Fruit fly (Drosophila melanogaster) whole organism, embryonic: Measurements from ENCODE around the gene Nf-YC.
A peak's percentile ranks its signal among the peaks of the same experiment; 100 is the strongest.

Experiments
- B-H2 ChIP-seq: fragments of 200-800 bp; sonication (Bioruptor generic); optimal IDR thresholded peaks from 2 replicates; lab custom pipeline; 2018; ENCODE audit warnings: missing biosample characterization, mild to moderate bottlenecking, missing genetic modification characterization
- Bdp1 ChIP-seq: fragments of 200-800 bp; sonication (Bioruptor generic); optimal IDR thresholded peaks from 3 replicates; lab custom pipeline; 2016; ENCODE audit warnings: missing biosample characterization, missing genetic modification characterization
- C15 ChIP-seq: fragments of 200-800 bp; sonication (Bioruptor generic); IDR thresholded peaks from 3 replicates; pipeline ENCODE4 v1.3.6; 2022; ENCODE audit warnings: missing biosample characterization, missing genetic modification characterization
- CG12155 ChIP-seq: fragments of 200-800 bp; sonication (Bioruptor generic); optimal IDR thresholded peaks from 3 replicates; lab custom pipeline; 2016; ENCODE audit warnings: missing biosample characterization, missing genetic modification characterization
- CG13123 ChIP-seq: fragments of 200-800 bp; sonication (Bioruptor generic); optimal IDR thresholded peaks from 2 replicates; lab custom pipeline; 2016; ENCODE audit warnings: missing biosample characterization, missing genetic modification characterization
- CG31365 ChIP-seq: fragments of 200-800 bp; sonication (Bioruptor generic); optimal IDR thresholded peaks from 2 replicates; lab custom pipeline; 2018; ENCODE audit warnings: missing biosample characterization, mild to moderate bottlenecking, missing genetic modification characterization
- CG31388 ChIP-seq: fragments of 200-800 bp; sonication (Bioruptor generic); optimal IDR thresholded peaks from 2 replicates; lab custom pipeline; 2016; ENCODE audit warnings: missing biosample characterization, missing genetic modification characterization
- CG34376 ChIP-seq: fragments of 200-800 bp; sonication (Bioruptor generic); optimal IDR thresholded peaks from 2 replicates; lab custom pipeline; 2018; ENCODE audit warnings: missing biosample characterization, mild to moderate bottlenecking, missing genetic modification characterization
- CG3726 ChIP-seq: fragments of 200-800 bp; sonication (Bioruptor generic); IDR thresholded peaks from 3 replicates; pipeline ENCODE4, ENCODE4 v1.3.6; 2022; ENCODE audit warnings: missing biosample characterization, missing genetic modification characterization
- CG4424 ChIP-seq: fragments of 200-800 bp; sonication (Bioruptor generic); optimal IDR thresholded peaks from 3 replicates; lab custom pipeline; 2016; ENCODE audit warnings: missing biosample characterization, missing genetic modification characterization
- CG8478 ChIP-seq: fragments of >200 bp; optimal IDR thresholded peaks from 2 replicates; lab custom pipeline; 2018
- CG8765 ChIP-seq: fragments of 200-800 bp; sonication (Bioruptor generic); IDR thresholded peaks from 2 replicates; pipeline ENCODE4 v1.3.6; 2022; ENCODE audit warnings: missing biosample characterization, missing genetic modification characterization
- CG9215 ChIP-seq: fragments of 200-800 bp; sonication (Bioruptor generic); IDR thresholded peaks from 2 replicates; pipeline ENCODE4 v1.3.6; 2022; ENCODE audit warnings: missing biosample characterization, missing genetic modification characterization
- CTCF ChIP-seq: fragments of 200-800 bp; sonication (Bioruptor generic); optimal IDR thresholded peaks from 2 replicates; lab custom pipeline; 2017; ENCODE audit warnings: missing biosample characterization, mild to moderate bottlenecking, missing genetic modification characterization, moderate library complexity
- CoRest ChIP-seq: fragments of 200-800 bp; sonication (Bioruptor generic); optimal IDR thresholded peaks from 3 replicates; lab custom pipeline; 2018; ENCODE audit warnings: missing biosample characterization, mild to moderate bottlenecking, missing genetic modification characterization, moderate library complexity
- CrebB ChIP-seq: fragments of 200-800 bp; sonication (Bioruptor generic); optimal IDR thresholded peaks from 3 replicates; lab custom pipeline; 2018; ENCODE audit warnings: missing biosample characterization, mild to moderate bottlenecking, missing genetic modification characterization
- D19A ChIP-seq: fragments of 200-800 bp; optimal IDR thresholded peaks from 3 replicates; lab custom pipeline; 2019; ENCODE audit warnings: missing biosample characterization, mild to moderate bottlenecking, missing genetic modification characterization, moderate library complexity
- Doc3 ChIP-seq: fragments of 200-800 bp; sonication (Bioruptor generic); IDR thresholded peaks from 3 replicates; pipeline ENCODE4 v1.3.6; 2022; ENCODE audit warnings: missing biosample characterization, missing genetic modification characterization; ENCODE audit not compliant: partially characterized antibody
- Fer2 ChIP-seq: fragments of 200-800 bp; sonication (Bioruptor generic); optimal IDR thresholded peaks from 2 replicates; lab custom pipeline; 2018; ENCODE audit warnings: missing biosample characterization, mild to moderate bottlenecking, missing genetic modification characterization, moderate library complexity
- GATAe ChIP-seq: fragments of 200-800 bp; sonication (Bioruptor generic); conservative IDR thresholded peaks from 2 replicates; pipeline ENCODE4 v1.3.6; 2022; ENCODE audit warnings: missing biosample characterization, missing genetic modification characterization
- Hand ChIP-seq: fragments of 200-800 bp; sonication (Bioruptor generic); optimal IDR thresholded peaks from 2 replicates; lab custom pipeline; 2017; ENCODE audit warnings: mild to moderate bottlenecking, missing biosample characterization, missing genetic modification reagents, missing genetic modification characterization
- Hey ChIP-seq: fragments of 200-800 bp; sonication (Bioruptor generic); optimal IDR thresholded peaks from 3 replicates; lab custom pipeline; 2018; ENCODE audit warnings: missing biosample characterization, mild to moderate bottlenecking, missing genetic modification characterization
- Hmx ChIP-seq: fragments of 200-800 bp; sonication (Bioruptor generic); optimal IDR thresholded peaks from 2 replicates; lab custom pipeline; 2016; ENCODE audit warnings: missing biosample characterization, missing genetic modification characterization
- Hr3 ChIP-seq: fragments of 200-800 bp; sonication (Bioruptor generic); optimal IDR thresholded peaks from 3 replicates; lab custom pipeline; 2016; ENCODE audit warnings: missing biosample characterization, missing genetic modification characterization
- Hr39 ChIP-seq: fragments of >200 bp; optimal IDR thresholded peaks from 2 replicates; lab custom pipeline; 2017
- Hr51 ChIP-seq, 2 experiments: fragments of 200-800 bp; sonication (Bioruptor generic); optimal IDR thresholded peaks; 2 replicates in 1 of 2; 3 replicates in 1 of 2; lab custom pipeline; 2016 to 2018; ENCODE audit warnings: missing biosample characterization in 2 of 2, missing genetic modification characterization in 2 of 2, mild to moderate bottlenecking in 1 of 2, moderate library complexity in 1 of 2
- Jarid2 ChIP-seq: fragments of 200-800 bp; sonication (Bioruptor generic); optimal IDR thresholded peaks from 3 replicates; lab custom pipeline; 2017; ENCODE audit warnings: mild to moderate bottlenecking, missing biosample characterization, missing genetic modification reagents, missing genetic modification characterization
- Nf-YB ChIP-seq: fragments of 200-800 bp; sonication (Bioruptor generic); optimal IDR thresholded peaks from 3 replicates; lab custom pipeline; 2019; ENCODE audit warnings: missing biosample characterization, mild to moderate bottlenecking, missing genetic modification characterization, moderate library complexity
- NfI ChIP-seq: fragments of 200-800 bp; sonication (Bioruptor generic); optimal IDR thresholded peaks from 3 replicates; lab custom pipeline; 2018; ENCODE audit warnings: missing biosample characterization, mild to moderate bottlenecking, missing genetic modification characterization, moderate library complexity
- Usf ChIP-seq: fragments of 200-800 bp; sonication (Bioruptor generic); optimal IDR thresholded peaks from 2 replicates; lab custom pipeline; 2017; ENCODE audit warnings: missing genotype, missing biosample characterization, missing genetic modification characterization
- cad ChIP-seq: fragments of >200 bp; optimal IDR thresholded peaks from 2 replicates; lab custom pipeline; 2017; ENCODE audit warnings: missing biosample characterization, missing genetic modification characterization
- chinmo ChIP-seq: fragments of 200-800 bp; sonication (Bioruptor generic); IDR thresholded peaks from 4 replicates; pipeline ENCODE4 v1.3.6; 2022; ENCODE audit warnings: missing biosample characterization, missing genetic modification characterization; ENCODE audit not compliant: partially characterized antibody
- chm ChIP-seq: fragments of 200-800 bp; sonication (Bioruptor generic); IDR thresholded peaks from 2 replicates; pipeline ENCODE4 v1.3.6; 2022; ENCODE audit warnings: missing biosample characterization, missing genetic modification characterization
- corto ChIP-seq: fragments of 200-800 bp; sonication (Bioruptor generic); optimal IDR thresholded peaks from 2 replicates; lab custom pipeline; 2016; ENCODE audit warnings: missing biosample characterization, mild to moderate bottlenecking, missing genetic modification characterization, moderate library complexity
- dmrt11E ChIP-seq: fragments of 200-800 bp; sonication (Bioruptor generic); optimal IDR thresholded peaks from 3 replicates; lab custom pipeline; 2018; ENCODE audit warnings: missing biosample characterization, mild to moderate bottlenecking, missing genetic modification characterization, moderate library complexity
- ems ChIP-seq: fragments of 200-800 bp; sonication (Bioruptor generic); optimal IDR thresholded peaks from 3 replicates; lab custom pipeline; 2016; ENCODE audit warnings: missing biosample characterization, missing genetic modification characterization
- ind ChIP-seq: fragments of 200-800 bp; sonication (Bioruptor generic); optimal IDR thresholded peaks from 3 replicates; lab custom pipeline; 2016; ENCODE audit warnings: missing biosample characterization, missing genetic modification characterization
- nom ChIP-seq: fragments of 200-800 bp; sonication (Bioruptor generic); optimal IDR thresholded peaks from 2 replicates; lab custom pipeline; 2017; ENCODE audit warnings: missing biosample characterization, missing genetic modification characterization, mild to moderate bottlenecking, moderate library complexity, missing genetic modification reagents
- p53 ChIP-seq: fragments of 200-800 bp; sonication (Bioruptor generic); optimal IDR thresholded peaks from 2 replicates; lab custom pipeline; 2016; ENCODE audit warnings: missing biosample characterization, missing genetic modification characterization
- pnt ChIP-seq: fragments of 200-800 bp; sonication (Bioruptor generic); optimal IDR thresholded peaks from 3 replicates; lab custom pipeline; 2016; ENCODE audit warnings: missing biosample characterization, missing genetic modification characterization
- prd ChIP-seq, 3 experiments: fragments of >200 bp in 2 of 3; fragments of 200-800 bp in 1 of 3; sonication (Bioruptor generic) in 1 of 3; optimal IDR thresholded peaks in 2 of 3; IDR thresholded peaks in 1 of 3; 2 replicates in 2 of 3; 3 replicates in 1 of 3; pipeline versions ENCODE4 v1.3.6 to Lab custom; 2017 to 2022; ENCODE audit warnings: missing biosample characterization in 1 of 3, missing genetic modification characterization in 1 of 3
- pros ChIP-seq: fragments of 200-800 bp; sonication (Bioruptor generic); optimal IDR thresholded peaks from 3 replicates; lab custom pipeline; 2019; ENCODE audit warnings: missing biosample characterization, mild to moderate bottlenecking, missing genetic modification characterization, moderate library complexity
- pum ChIP-seq: fragments of 200-800 bp; sonication (Bioruptor generic); optimal IDR thresholded peaks from 2 replicates; lab custom pipeline; 2016; ENCODE audit warnings: missing biosample characterization, missing genetic modification characterization
- rib ChIP-seq: fragments of 200-800 bp; sonication (Bioruptor generic); IDR thresholded peaks from 2 replicates; pipeline ENCODE4 v1.3.6; 2022; ENCODE audit warnings: missing biosample characterization, missing genetic modification characterization
- ro ChIP-seq: fragments of 200-800 bp; sonication (Bioruptor generic); IDR thresholded peaks from 2 replicates; pipeline ENCODE4 v1.3.6; 2022; ENCODE audit warnings: missing biosample characterization, missing genetic modification characterization
- sc ChIP-seq, 3 experiments: fragments of >200 bp in 2 of 3; fragments of 200-800 bp in 1 of 3; sonication (Bioruptor generic) in 1 of 3; optimal IDR thresholded peaks; 2 replicates in 2 of 3; 3 replicates in 1 of 3; lab custom pipeline; 2017; ENCODE audit warnings: mild to moderate bottlenecking in 1 of 3, missing biosample characterization in 1 of 3, missing genetic modification characterization in 1 of 3, missing genetic modification reagents in 1 of 3
- schlank ChIP-seq: fragments of 200-800 bp; sonication (Bioruptor generic); optimal IDR thresholded peaks from 2 replicates; lab custom pipeline; 2018; ENCODE audit warnings: missing biosample characterization, mild to moderate bottlenecking, missing genetic modification characterization
- sens ChIP-seq: fragments of 200-800 bp; sonication (Bioruptor generic); peaks from one replicate; lab custom pipeline; 2016; ENCODE audit warnings: missing biosample characterization, missing genetic modification characterization
- seq ChIP-seq: fragments of 200-800 bp; sonication (Bioruptor generic); IDR thresholded peaks from 2 replicates; pipeline ENCODE4 v1.3.6; 2022; ENCODE audit warnings: missing biosample characterization, missing genetic modification characterization
- vvl ChIP-seq: fragments of 200-800 bp; sonication (Bioruptor generic); IDR thresholded peaks from 2 replicates; pipeline ENCODE4 v1.3.6; 2022; ENCODE audit warnings: missing biosample characterization, missing genetic modification characterization
- z ChIP-seq: fragments of 200-800 bp; sonication (Bioruptor generic); IDR thresholded peaks from 3 replicates; pipeline ENCODE4 v1.3.6; 2022; ENCODE audit warnings: missing biosample characterization, missing genetic modification characterization

Gene Nf-YC

DNA sequence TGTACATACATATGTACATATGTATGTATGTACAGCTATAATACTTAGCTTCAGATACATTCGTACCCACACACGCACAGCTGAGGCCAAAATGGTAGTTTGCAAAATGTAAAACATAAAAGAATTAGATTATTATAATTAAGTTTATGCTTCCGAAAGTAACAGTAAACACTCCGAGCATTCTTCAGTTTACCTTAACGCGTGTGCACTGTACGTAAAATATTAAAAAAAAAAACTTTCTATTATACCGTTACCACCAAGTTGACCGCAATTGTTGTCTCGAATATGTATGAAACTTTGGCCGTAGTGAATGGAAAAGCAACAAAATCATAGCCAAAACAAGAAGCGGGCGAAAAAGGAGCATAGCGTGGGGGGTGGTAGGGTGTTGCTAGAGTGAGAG lies 33.8 kb upstream of the Nf-YC start:
- TF ChIP-seq Usf (GFP tag; lab: Kevin White, UChicago): peak; percentile 29
- TF ChIP-seq CG8765 (GFP tag; lab: Robert Waterston, UW): 0 out of 2 replicates have a peak, but pooled peaks have one; percentile 45
- peak; percentile 46 for TF ChIP-seq CTCF (GFP tag; lab: Kevin White, UChicago)
- peak; percentile 40 for TF ChIP-seq CG13123 (GFP tag; lab: Kevin White, UChicago)
- TF ChIP-seq pum (GFP tag; lab: Kevin White, UChicago): peak; percentile 49
- peak; percentile 77 for TF ChIP-seq ind (GFP tag; lab: Kevin White, UChicago)
- TF ChIP-seq Bdp1 (GFP tag; lab: Kevin White, UChicago): peak; percentile 7
- TF ChIP-seq Jarid2: peak; percentile 48
- TF ChIP-seq schlank (tag; lab: Kevin White, UChicago): peak; percentile 47
- no peak for TF ChIP-seq nom (GFP tag; lab: Kevin White, UChicago)
- no peak for TF ChIP-seq Hr39
- TF ChIP-seq CrebB (tag; lab: Kevin White, UChicago): peak; percentile 15
- TF ChIP-seq prd (optimal IDR thresholded peaks at IDR 0.05; lab: Kevin White, UChicago): no peak
- TF ChIP-seq prd (GFP tag; IDR thresholded peaks at IDR 0.05; lab: Robert Waterston, UW): peak; percentile 87
- TF ChIP-seq Hr51 (GFP tag; optimal IDR thresholded peaks at IDR 0.05; lab: Kevin White, UChicago): peak; percentile 44 to 88
- TF ChIP-seq chinmo (GFP tag; lab: Robert Waterston, UW): no peak
- TF ChIP-seq Hr3 (GFP tag; lab: Kevin White, UChicago): peak; percentile 69
- TF ChIP-seq Hmx (GFP tag; lab: Kevin White, UChicago): peak; percentile 43
- TF ChIP-seq CG31388 (GFP tag; lab: Kevin White, UChicago): no peak
- TF ChIP-seq p53 (GFP tag; lab: Kevin White, UChicago): no peak
- TF ChIP-seq sens (GFP tag; lab: Kevin White, UChicago): peak; percentile 95
- TF ChIP-seq pros (GFP tag; lab: Kevin White, UChicago): peak; percentile 7
- peak; percentile 69 for TF ChIP-seq ems (GFP tag; lab: Kevin White, UChicago)
- TF ChIP-seq CG31365 (tag; lab: Kevin White, UChicago): peak; percentile 21
- TF ChIP-seq NfI: peak; percentile 73
- peak; percentile 82 for TF ChIP-seq D19A
- 0 out of 3 replicates have a peak, but pooled peaks have one; percentile 43 for TF ChIP-seq C15
- no peak for TF ChIP-seq Doc3
- TF ChIP-seq Nf-YB (GFP tag; lab: Kevin White, UChicago): peak; percentile 60
- no peak for TF ChIP-seq B-H2 (GFP tag; lab: Kevin White, UChicago)
- no peak; the same call in 1 of the 2 replicates for TF ChIP-seq GATAe (GFP tag; lab: Robert Waterston, UW)
- peak; percentile 82 for TF ChIP-seq CoRest (tag; lab: Kevin White, UChicago)
- peak; percentile 81 for TF ChIP-seq CG4424 (GFP tag; lab: Kevin White, UChicago)
- TF ChIP-seq pnt (GFP tag; lab: Kevin White, UChicago): peak; percentile 29
- no peak for TF ChIP-seq CG3726 (GFP tag; lab: Robert Waterston, UW)
- peak; percentile 73 for TF ChIP-seq dmrt11E
- peak; percentile 40; the same call in 1 of the 2 replicates for TF ChIP-seq CG9215 (GFP tag; lab: Robert Waterston, UW)
- TF ChIP-seq vvl (GFP tag; lab: Robert Waterston, UW): peak; percentile 91
- TF ChIP-seq seq (GFP tag; lab: Robert Waterston, UW): peak; percentile 65
- no peak for TF ChIP-seq ro (GFP tag; lab: Robert Waterston, UW)
- 0 out of 3 replicates have a peak, but pooled peaks have one; percentile 47 for TF ChIP-seq z (GFP tag; lab: Robert Waterston, UW)
- TF ChIP-seq CG12155 (GFP tag; lab: Kevin White, UChicago): peak; percentile 77
- TF ChIP-seq Hand (GFP tag; lab: Kevin White, UChicago): peak; percentile 72
- no peak for TF ChIP-seq CG34376 (GFP tag; lab: Kevin White, UChicago)
- no peak for TF ChIP-seq Hey (tag; lab: Kevin White, UChicago)
- peak; percentile 60; the same call in 1 of the 2 replicates for TF ChIP-seq chm (GFP tag; lab: Robert Waterston, UW)
- no peak for TF ChIP-seq CG8478 (lab: Kevin White, UChicago)
- TF ChIP-seq rib (GFP tag; lab: Robert Waterston, UW): no peak
- no peak for TF ChIP-seq sc (optimal IDR thresholded peaks at IDR 0.05; lab: Kevin White, UChicago)
- TF ChIP-seq sc (GFP tag; optimal IDR thresholded peaks at IDR 0.05; lab: Kevin White, UChicago): peak; percentile 57
- TF ChIP-seq Fer2 (tag; lab: Kevin White, UChicago): no peak
- TF ChIP-seq cad (GFP tag; lab: Kevin White, UChicago): no peak
- TF ChIP-seq corto (GFP tag; lab: Kevin White, UChicago): peak; percentile 27
